Worm (Caenorhabditis elegans) whole organism, L4 larva: ENCODE results near the gene dnj-5.

Source experiments
- D1046.2 ChIP-seq: fragments of 200-800 bp; sonication (Bioruptor generic); IDR thresholded peaks from 2 replicates; pipeline ENCODE4 v1.3.6; 2022; ENCODE audit warnings: missing genetic modification characterization, missing compliant biosample characterization
- F10B5.3 ChIP-seq: sonication (generic microtip); optimal IDR thresholded peaks from 2 replicates; lab custom pipeline; 2016; ENCODE audit warnings: mild to moderate bottlenecking, missing genetic modification characterization, missing compliant biosample characterization
- F44E2.7 ChIP-seq: fragments of 200-800 bp; sonication (Bioruptor generic); IDR thresholded peaks from 2 replicates; pipeline ENCODE4 v2.1.2; 2022; ENCODE audit warnings: missing genetic modification characterization, missing compliant biosample characterization
- F49E8.2 ChIP-seq: sonication (generic microtip); optimal IDR thresholded peaks from 2 replicates; lab custom pipeline; 2016; ENCODE audit warnings: missing compliant biosample characterization, mild to moderate bottlenecking, missing genetic modification characterization, borderline replicate concordance
- Y105C5A.15 ChIP-seq: fragments of 200-800 bp; sonication (Bioruptor generic); IDR thresholded peaks from 2 replicates; pipeline ENCODE4 v1.3.6; 2022; ENCODE audit warnings: missing genetic modification characterization, missing compliant biosample characterization
- Y5F2A.4 ChIP-seq: fragments of 200-800 bp; sonication (Bioruptor generic); optimal IDR thresholded peaks from 2 replicates; lab custom pipeline; 2018; ENCODE audit warnings: mild to moderate bottlenecking, missing genetic modification characterization, missing compliant biosample characterization
- Y75B8A.6 ChIP-seq: fragments of 200-800 bp; sonication (Bioruptor generic); IDR thresholded peaks from 2 replicates; pipeline ENCODE4 v1.3.6; 2022; ENCODE audit warnings: missing genetic modification reagents, missing genetic modification characterization, missing compliant biosample characterization
- aha-1 ChIP-seq: fragments of 150-350 bp; peaks from one replicate; lab custom pipeline; 2014; ENCODE audit warnings: missing biosample characterization, missing genetic modification characterization
- ama-1 ChIP-seq: fragments of 150-350 bp; optimal IDR thresholded peaks from 2 replicates; lab custom pipeline; 2014; ENCODE audit warnings: inconsistent platforms, mixed read lengths
- ceh-44 ChIP-seq: fragments of 200-800 bp; sonication (Bioruptor generic); IDR thresholded peaks from 2 replicates; pipeline ENCODE4 v1.3.6; 2022; ENCODE audit warnings: missing genetic modification reagents, missing genetic modification characterization, missing compliant biosample characterization
- ces-1 ChIP-seq: fragments of 150-350 bp; sonication (generic microtip); optimal IDR thresholded peaks from 4 replicates; lab custom pipeline; 2014; ENCODE audit warnings: missing biosample characterization, missing genetic modification reagents, missing genetic modification characterization
- cey-2 ChIP-seq: sonication (generic microtip); optimal IDR thresholded peaks from 3 replicates; lab custom pipeline; 2017; ENCODE audit warnings: missing genetic modification characterization, mild to moderate bottlenecking, missing compliant biosample characterization, antibody characterized with exemption, borderline replicate concordance; ENCODE audit not compliant: insufficient read depth
- daf-19 ChIP-seq: fragments of 200-800 bp; sonication (Bioruptor generic); conservative IDR thresholded peaks from 2 replicates; pipeline ENCODE4 v1.3.6; 2022; ENCODE audit warnings: missing genetic modification characterization, missing compliant biosample characterization
- dmd-8 ChIP-seq: fragments of 200-800 bp; sonication (Bioruptor generic); IDR thresholded peaks from 2 replicates; pipeline ENCODE4 v1.3.6; 2022; ENCODE audit warnings: missing genetic modification characterization, missing compliant biosample characterization
- dve-1 ChIP-seq: sonication (generic microtip); optimal IDR thresholded peaks from 2 replicates; lab custom pipeline; 2017; ENCODE audit warnings: antibody characterized with exemption, mild to moderate bottlenecking, missing genetic modification characterization, missing compliant biosample characterization; ENCODE audit not compliant: insufficient read depth
- egl-27 ChIP-seq: sonication (generic microtip); optimal IDR thresholded peaks from 3 replicates; lab custom pipeline; 2017; ENCODE audit warnings: missing biosample characterization, missing genetic modification reagents, missing genetic modification characterization
- egl-43 ChIP-seq: fragments of 200-800 bp; sonication (Bioruptor generic); IDR thresholded peaks from 2 replicates; pipeline ENCODE4 v1.3.6; 2022; ENCODE audit warnings: missing genetic modification reagents, missing genetic modification characterization, missing compliant biosample characterization
- hlh-11 ChIP-seq: fragments of 200-800 bp; sonication (Bioruptor generic); optimal IDR thresholded peaks from 2 replicates; lab custom pipeline; 2018; ENCODE audit warnings: mild to moderate bottlenecking, missing genetic modification characterization, missing compliant biosample characterization
- jun-1 ChIP-seq: fragments of 150-350 bp; optimal IDR thresholded peaks from 2 replicates; lab custom pipeline; 2014; ENCODE audit warnings: missing biosample characterization, missing genetic modification reagents, missing genetic modification characterization
- lim-7 ChIP-seq: fragments of 200-800 bp; sonication (Bioruptor generic); IDR thresholded peaks from 2 replicates; pipeline ENCODE4 v1.3.6; 2022; ENCODE audit warnings: missing genetic modification characterization, missing compliant biosample characterization
- lin-1 ChIP-seq: fragments of 200-800 bp; sonication (Bioruptor generic); IDR thresholded peaks from 2 replicates; pipeline ENCODE4 v1.3.6; 2022; ENCODE audit warnings: missing genetic modification reagents, missing genetic modification characterization, missing compliant biosample characterization
- lin-13 ChIP-seq: fragments of 150-350 bp; optimal IDR thresholded peaks from 2 replicates; lab custom pipeline; 2014; ENCODE audit warnings: missing biosample characterization, missing genetic modification reagents, missing genetic modification characterization
- lin-38 ChIP-seq: fragments of 200-800 bp; sonication (Bioruptor generic); IDR thresholded peaks from 2 replicates; pipeline ENCODE4 v1.3.6; 2022; ENCODE audit warnings: missing genetic modification reagents, missing genetic modification characterization, missing compliant biosample characterization
- lin-39 ChIP-seq: fragments of 150-350 bp; optimal IDR thresholded peaks from 2 replicates; lab custom pipeline; 2014; ENCODE audit warnings: missing biosample characterization, missing genetic modification reagents, missing genetic modification characterization
- madf-9 ChIP-seq: fragments of 200-800 bp; sonication (Bioruptor generic); conservative IDR thresholded peaks from 2 replicates; pipeline ENCODE4 v1.3.6; 2022; ENCODE audit warnings: missing genetic modification reagents, missing genetic modification characterization, missing compliant biosample characterization
- mep-1 ChIP-seq: fragments of 150-350 bp; sonication (generic microtip); optimal IDR thresholded peaks from 3 replicates; lab custom pipeline; 2014; ENCODE audit warnings: missing biosample characterization, missing genetic modification characterization
- mes-2 ChIP-seq: sonication (generic microtip); optimal IDR thresholded peaks from 2 replicates; lab custom pipeline; 2016; ENCODE audit warnings: missing genotype, mild to moderate bottlenecking, missing genetic modification characterization, missing compliant biosample characterization; ENCODE audit not compliant: poor library complexity, severe bottlenecking
- mxl-3 ChIP-seq: fragments of 200-800 bp; sonication (Bioruptor generic); optimal IDR thresholded peaks from 2 replicates; lab custom pipeline; 2018; ENCODE audit warnings: mild to moderate bottlenecking, missing genetic modification characterization, missing compliant biosample characterization
- nhr-10 ChIP-seq: fragments of 150-350 bp; optimal IDR thresholded peaks from 2 replicates; lab custom pipeline; 2014; ENCODE audit warnings: missing biosample characterization, missing genetic modification characterization
- nhr-25 ChIP-seq: sonication (generic microtip); optimal IDR thresholded peaks from 2 replicates; lab custom pipeline; 2017; ENCODE audit warnings: missing genetic modification characterization, mild to moderate bottlenecking, missing compliant biosample characterization, antibody characterized with exemption, moderate library complexity, borderline replicate concordance; ENCODE audit not compliant: insufficient read depth
- nhr-41 ChIP-seq: fragments of 200-800 bp; sonication (Bioruptor generic); IDR thresholded peaks from 2 replicates; pipeline ENCODE4 v1.3.6; 2022; ENCODE audit warnings: missing genetic modification reagents, missing genetic modification characterization, missing compliant biosample characterization
- nhr-42 ChIP-seq: fragments of 200-800 bp; sonication (Bioruptor generic); IDR thresholded peaks from 2 replicates; pipeline ENCODE4 v1.3.6; 2022; ENCODE audit warnings: missing genetic modification characterization, missing compliant biosample characterization
- nhr-6 ChIP-seq: fragments of 150-350 bp; optimal IDR thresholded peaks from 2 replicates; lab custom pipeline; 2014; ENCODE audit warnings: missing biosample characterization, missing genetic modification characterization
- php-3 ChIP-seq: fragments of 200-800 bp; sonication (Bioruptor generic); IDR thresholded peaks from 2 replicates; pipeline ENCODE4 v1.3.6; 2022; ENCODE audit warnings: missing genetic modification reagents, missing genetic modification characterization, missing compliant biosample characterization
- rbr-2 ChIP-seq: sonication (generic microtip); optimal IDR thresholded peaks from 2 replicates; lab custom pipeline; 2016; ENCODE audit warnings: missing genotype, missing genetic modification characterization, missing compliant biosample characterization
- saeg-2 ChIP-seq: fragments of 200-800 bp; sonication (Bioruptor generic); IDR thresholded peaks from 2 replicates; pipeline ENCODE4 v1.3.6; 2022; ENCODE audit warnings: missing genetic modification reagents, missing genetic modification characterization, missing compliant biosample characterization
- sdz-12 ChIP-seq: fragments of 200-800 bp; sonication (Bioruptor generic); optimal IDR thresholded peaks from 2 replicates; lab custom pipeline; 2018; ENCODE audit warnings: mild to moderate bottlenecking, missing genetic modification characterization, missing compliant biosample characterization
- skn-1 ChIP-seq: fragments of 150-350 bp; optimal IDR thresholded peaks from 2 replicates; lab custom pipeline; 2014; ENCODE audit warnings: missing biosample characterization, missing genetic modification characterization
- snpc-1.2 ChIP-seq: fragments of 200-800 bp; sonication (Bioruptor generic); IDR thresholded peaks from 2 replicates; pipeline ENCODE4 v1.3.6; 2022; ENCODE audit warnings: missing genetic modification reagents, missing genetic modification characterization, missing compliant biosample characterization
- snpc-4 ChIP-seq: fragments of 150-350 bp; optimal IDR thresholded peaks from 2 replicates; lab custom pipeline; 2014; ENCODE audit warnings: missing biosample characterization, missing genetic modification characterization
- spr-3 ChIP-seq: fragments of 200-800 bp; sonication (Bioruptor generic); optimal IDR thresholded peaks from 2 replicates; lab custom pipeline; 2018; ENCODE audit warnings: mild to moderate bottlenecking, missing genetic modification characterization, missing compliant biosample characterization
- tag-97 ChIP-seq: fragments of 200-800 bp; sonication (Bioruptor generic); IDR thresholded peaks from 2 replicates; pipeline ENCODE4 v1.3.6; 2022; ENCODE audit warnings: missing genetic modification characterization, missing compliant biosample characterization
- tra-1 ChIP-seq: fragments of 200-800 bp; sonication (Bioruptor generic); IDR thresholded peaks from 2 replicates; pipeline ENCODE4 v1.3.6; 2022; ENCODE audit warnings: missing genetic modification reagents, missing genetic modification characterization, missing compliant biosample characterization
- unc-39 ChIP-seq: sonication (generic microtip); optimal IDR thresholded peaks from 2 replicates; lab custom pipeline; 2017; ENCODE audit warnings: missing biosample characterization, missing genetic modification characterization
- unc-62 ChIP-seq, 3 experiments: fragments of 150-350 bp in 1 of 3; sonication (generic microtip); optimal IDR thresholded peaks in 2 of 3; peaks in 1 of 3; 1 replicate in 1 of 3; 2 replicates in 2 of 3; lab custom pipeline; 2014 to 2017; ENCODE audit warnings: missing biosample characterization in 3 of 3, missing genetic modification characterization in 3 of 3, missing genetic modification reagents in 3 of 3, missing genotype in 1 of 3
- vab-7 ChIP-seq: fragments of 200-800 bp; sonication (Bioruptor generic); IDR thresholded peaks from 2 replicates; pipeline ENCODE4 v1.3.6; 2022; ENCODE audit warnings: missing genetic modification reagents, missing genetic modification characterization, missing compliant biosample characterization
- zfp-2 ChIP-seq: sonication (generic microtip); optimal IDR thresholded peaks from 2 replicates; lab custom pipeline; 2016; ENCODE audit warnings: mild to moderate bottlenecking, missing genetic modification characterization, missing compliant biosample characterization
- zip-11 ChIP-seq: fragments of 200-800 bp; sonication (Bioruptor generic); IDR thresholded peaks from 2 replicates; pipeline ENCODE4 v1.3.6; 2022; ENCODE audit warnings: missing genetic modification characterization, missing compliant biosample characterization
- ztf-11 ChIP-seq: fragments of 150-350 bp; optimal IDR thresholded peaks from 2 replicates; lab custom pipeline; 2014; ENCODE audit warnings: missing biosample characterization, missing genetic modification characterization

dnj-5 gene

ce11 chrII:6891176-6891575 is 33.1 kb upstream of the dnj-5 start (continued):
- TF ChIP-seq nhr-25 (tag; lab: Kevin White, UChicago) = peak; percentile 47
- peak; percentile 56 for TF ChIP-seq lin-13 (GFP tag; lab: Kevin White, UChicago)
- peak; percentile 99 for TF ChIP-seq aha-1 (tag; lab: Kevin White, UChicago)
- TF ChIP-seq hlh-11 = peak; percentile 91
- TF ChIP-seq lin-1 (GFP tag; lab: Robert Waterston, UW) = no peak
- TF ChIP-seq mes-2 (tag; lab: Kevin White, UChicago) = peak; percentile 31
- 0 out of 2 replicates have a peak, but pooled peaks have one; percentile 20 for TF ChIP-seq tra-1 (GFP tag; lab: Robert Waterston, UW)
- no peak for TF ChIP-seq lin-39 (tag; lab: Kevin White, UChicago)
- peak; percentile 73 for TF ChIP-seq nhr-10 (tag; lab: Kevin White, UChicago)

- TF ChIP-seq Y75B8A.6 (GFP tag; lab: Robert Waterston, UW) (0 out of 2 replicates have a peak, but pooled peaks have one; percentile 6), F44E2.7 (GFP tag; lab: Robert Waterston, UW) (no peak), F49E8.2 (tag; lab: Kevin White, UChicago) (no peak), cey-2 (tag; lab: Kevin White, UChicago) (no peak), saeg-2 (GFP tag; lab: Robert Waterston, UW) (0 out of 2 replicates have a peak, but pooled peaks have one; percentile 8), lin-38 (no peak), jun-1 (no peak), madf-9 (peak; percentile 22; the same call in 1 of the 2 replicates), Y105C5A.15 (0 out of 2 replicates have a peak, but pooled peaks have one; percentile 25), F10B5.3 (tag; lab: Kevin White, UChicago) (no peak), Y5F2A.4 (GFP tag; lab: Kevin White, UChicago) (no peak), php-3 (no peak), ama-1 (peak; percentile 81), egl-43 (GFP tag; lab: Robert Waterston, UW) (0 out of 2 replicates have a peak, but pooled peaks have one; percentile 28), hlh-11 (peak; percentile 18), daf-19 (GFP tag; lab: Robert Waterston, UW) (no peak), spr-3 (GFP tag; lab: Kevin White, UChicago) (no peak), rbr-2 (tag; lab: Kevin White, UChicago) (no peak), snpc-1.2 (no peak), mxl-3 (no peak), ztf-11 (no peak), ceh-44 (GFP tag; lab: Robert Waterston, UW) (no peak), vab-7 (GFP tag; lab: Robert Waterston, UW) (no peak), sdz-12 (GFP tag; lab: Kevin White, UChicago) (peak; percentile 79), ces-1 (GFP tag; lab: Kevin White, UChicago) (no peak), nhr-41 (no peak), egl-27 (no peak), tra-1 (GFP tag; lab: Robert Waterston, UW) (no peak), tag-97 (GFP tag; lab: Robert Waterston, UW) (no peak), dve-1 (no peak), lim-7 (GFP tag; lab: Robert Waterston, UW) (no peak), zip-11 (no peak), snpc-4 (no peak), mep-1 (tag; lab: Kevin White, UChicago) (no peak), zfp-2 (tag; lab: Kevin White, UChicago) (no peak), unc-62 (GFP tag; optimal IDR thresholded peaks at IDR 0.05 in 1 of 2; lab: Kevin White, UChicago) (peak in 1 of 2 experiments; percentile 29), unc-62 (tag; optimal IDR thresholded peaks at IDR 0.05; lab: Kevin White, UChicago) (no peak), unc-39 (no peak), nhr-42 (no peak), D1046.2 (no peak), skn-1 (tag; lab: Kevin White, UChicago) (no peak), dmd-8 (GFP tag; lab: Robert Waterston, UW) (no peak), nhr-6 (tag; lab: Kevin White, UChicago) (no peak)
Observed at ce11 chrII:6890095-6890494, 32.0 kb upstream of the dnj-5 start, which contains the start of gene acer-1. acer-1 (minus strand) TSS chrII:6890400.
